Worm (Caenorhabditis elegans) whole organism, late embryonic: ENCODE measurements around the gene tsg-101.

Experiments
- C08G9.2 ChIP-seq: sonication (generic microtip); optimal IDR thresholded peaks from 2 replicates; lab custom pipeline; 2016; ENCODE audit warnings: mild to moderate bottlenecking, missing genetic modification characterization, moderate library complexity, missing compliant biosample characterization
- F13H6.1 ChIP-seq: sonication (generic microtip); optimal IDR thresholded peaks from 2 replicates; lab custom pipeline; 2016; ENCODE audit warnings: missing genetic modification characterization, missing compliant biosample characterization
- K09A11.1 ChIP-seq: sonication (generic microtip); optimal IDR thresholded peaks from 2 replicates; lab custom pipeline; 2017; ENCODE audit warnings: antibody characterized with exemption, mild to moderate bottlenecking, missing genetic modification characterization, missing compliant biosample characterization; ENCODE audit not compliant: insufficient read depth
- ama-1 ChIP-seq: fragments of 150-350 bp; optimal IDR thresholded peaks from 2 replicates; lab custom pipeline; 2014
- ceh-14 ChIP-seq: sonication (generic microtip); optimal IDR thresholded peaks from 2 replicates; lab custom pipeline; 2016; ENCODE audit warnings: missing genotype, missing genetic modification characterization, missing compliant biosample characterization
- ceh-18 ChIP-seq: sonication (generic microtip); optimal IDR thresholded peaks from 2 replicates; lab custom pipeline; 2016; ENCODE audit warnings: missing genetic modification characterization, missing compliant biosample characterization
- ceh-22 ChIP-seq: sonication (generic microtip); optimal IDR thresholded peaks from 2 replicates; lab custom pipeline; 2017; ENCODE audit warnings: missing biosample characterization, missing genetic modification characterization
- ceh-24 ChIP-seq: sonication (generic microtip); optimal IDR thresholded peaks from 2 replicates; lab custom pipeline; 2016; ENCODE audit warnings: mild to moderate bottlenecking, missing genetic modification characterization, missing compliant biosample characterization
- ceh-30 ChIP-seq: fragments of 150-350 bp; optimal IDR thresholded peaks from 2 replicates; lab custom pipeline; 2014; ENCODE audit warnings: missing biosample characterization, missing genetic modification characterization
- ceh-34 ChIP-seq: sonication (generic microtip); optimal IDR thresholded peaks from 2 replicates; lab custom pipeline; 2016; ENCODE audit warnings: mild to moderate bottlenecking, missing genetic modification characterization, missing compliant biosample characterization
- ceh-45 ChIP-seq: fragments of 200-800 bp; sonication (Bioruptor generic); IDR thresholded peaks from 2 replicates; pipeline ENCODE4 v1.3.6; 2022; ENCODE audit warnings: missing genetic modification reagents, missing genetic modification characterization, missing compliant biosample characterization
- dve-1 ChIP-seq: sonication (generic microtip); optimal IDR thresholded peaks from 2 replicates; lab custom pipeline; 2017; ENCODE audit warnings: antibody characterized with exemption, mild to moderate bottlenecking, missing genetic modification characterization, missing compliant biosample characterization
- elt-2 ChIP-seq: sonication (generic microtip); optimal IDR thresholded peaks from 2 replicates; lab custom pipeline; 2016; ENCODE audit warnings: missing genetic modification reagents, missing genetic modification characterization, missing compliant biosample characterization
- ets-4 ChIP-seq: sonication (generic microtip); optimal IDR thresholded peaks from 2 replicates; lab custom pipeline; 2016; ENCODE audit warnings: missing genetic modification characterization, missing compliant biosample characterization
- fax-1 ChIP-seq: sonication (generic microtip); optimal IDR thresholded peaks from 2 replicates; lab custom pipeline; 2016; ENCODE audit warnings: missing genotype, missing genetic modification characterization, missing compliant biosample characterization
- fkh-10 ChIP-seq: fragments of 150-350 bp; optimal IDR thresholded peaks from 2 replicates; lab custom pipeline; 2014; ENCODE audit warnings: missing biosample characterization, missing genetic modification reagents, missing genetic modification characterization
- hlh-30 ChIP-seq: sonication (generic microtip); optimal IDR thresholded peaks from 2 replicates; lab custom pipeline; 2017; ENCODE audit warnings: antibody characterized with exemption, missing genetic modification characterization, missing compliant biosample characterization; ENCODE audit not compliant: insufficient read depth
- lin-11 ChIP-seq: fragments of 200-800 bp; sonication (Bioruptor generic); optimal IDR thresholded peaks from 2 replicates; lab custom pipeline; 2018; ENCODE audit warnings: mild to moderate bottlenecking, missing genetic modification characterization, missing compliant biosample characterization
- madf-2 ChIP-seq: sonication (generic microtip); optimal IDR thresholded peaks from 2 replicates; lab custom pipeline; 2017; ENCODE audit warnings: missing genetic modification characterization, missing compliant biosample characterization
- nfya-1 ChIP-seq: sonication (generic microtip); optimal IDR thresholded peaks from 2 replicates; lab custom pipeline; 2017; ENCODE audit warnings: missing genetic modification characterization, mild to moderate bottlenecking, missing compliant biosample characterization, antibody characterized with exemption, moderate library complexity
- odd-2 ChIP-seq: sonication (generic microtip); optimal IDR thresholded peaks from 2 replicates; lab custom pipeline; 2017; ENCODE audit warnings: antibody characterized with exemption, mild to moderate bottlenecking, missing genetic modification characterization, missing compliant biosample characterization
- pag-3 ChIP-seq: sonication (generic microtip); optimal IDR thresholded peaks from 2 replicates; lab custom pipeline; 2016; ENCODE audit warnings: missing compliant biosample characterization, missing genetic modification characterization, borderline replicate concordance
- pat-9 ChIP-seq: fragments of 200-800 bp; sonication (Bioruptor generic); optimal IDR thresholded peaks from 2 replicates; lab custom pipeline; 2018; ENCODE audit warnings: mild to moderate bottlenecking, missing genetic modification characterization, moderate library complexity, missing compliant biosample characterization
- pax-1 ChIP-seq: fragments of 150-350 bp; optimal IDR thresholded peaks from 2 replicates; lab custom pipeline; 2014; ENCODE audit warnings: missing biosample characterization, missing genetic modification characterization
- pha-4 ChIP-seq: fragments of 150-350 bp; optimal IDR thresholded peaks from 2 replicates; lab custom pipeline; 2018; ENCODE audit warnings: missing biosample characterization, missing genetic modification reagents, missing genetic modification characterization
- pqm-1 ChIP-seq: sonication (generic microtip); optimal IDR thresholded peaks from 2 replicates; lab custom pipeline; 2016; ENCODE audit warnings: missing genetic modification characterization, missing compliant biosample characterization
- rnt-1 ChIP-seq: sonication (generic microtip); optimal IDR thresholded peaks from 2 replicates; lab custom pipeline; 2016; ENCODE audit warnings: missing genetic modification characterization, missing compliant biosample characterization
- tbx-2 ChIP-seq: sonication (generic microtip); optimal IDR thresholded peaks from 2 replicates; lab custom pipeline; 2016; ENCODE audit warnings: missing genetic modification characterization, missing compliant biosample characterization
- tbx-7 ChIP-seq: sonication (generic microtip); optimal IDR thresholded peaks from 2 replicates; lab custom pipeline; 2016; ENCODE audit warnings: missing genotype, missing genetic modification characterization, missing compliant biosample characterization
- ttx-3 ChIP-seq: sonication (generic microtip); optimal IDR thresholded peaks from 2 replicates; lab custom pipeline; 2016; ENCODE audit warnings: missing genetic modification reagents, missing genetic modification characterization, missing compliant biosample characterization
- unc-42 ChIP-seq: sonication (generic microtip); optimal IDR thresholded peaks from 2 replicates; lab custom pipeline; 2016; ENCODE audit warnings: missing genotype, missing genetic modification characterization, missing compliant biosample characterization
- unc-55 ChIP-seq: sonication (generic microtip); optimal IDR thresholded peaks from 2 replicates; lab custom pipeline; 2017; ENCODE audit warnings: missing biosample characterization, missing genetic modification reagents, missing genetic modification characterization
- unc-86 ChIP-seq: sonication (generic microtip); optimal IDR thresholded peaks from 2 replicates; lab custom pipeline; 2016; ENCODE audit warnings: missing genetic modification characterization, missing compliant biosample characterization
- ztf-16 ChIP-seq: sonication (generic microtip); optimal IDR thresholded peaks from 2 replicates; lab custom pipeline; 2017; ENCODE audit warnings: missing genetic modification characterization, missing compliant biosample characterization

tsg-101 gene

DNA sequence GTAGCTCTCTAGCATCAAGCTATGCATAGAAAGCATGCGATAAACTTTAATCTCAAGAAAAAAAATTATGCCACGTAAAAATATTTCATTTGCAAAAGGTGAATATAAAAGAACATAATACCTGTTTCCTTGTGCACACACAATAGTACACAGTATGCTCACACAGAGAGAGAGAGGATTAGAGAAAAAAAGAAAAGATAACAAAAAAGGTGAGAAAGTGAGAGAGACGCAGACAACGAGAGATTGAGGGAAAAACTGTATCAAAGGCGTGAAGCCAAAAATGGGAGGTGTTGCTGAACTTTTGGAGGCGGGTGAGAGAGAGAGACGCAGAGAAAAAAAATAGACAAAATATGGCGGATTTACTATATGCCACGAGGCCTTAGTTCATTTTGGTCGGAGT, 33.9 kb upstream of the tsg-101 start:
- no peak for TF ChIP-seq ama-1 (lab: Kevin White, UChicago)
- TF ChIP-seq pqm-1 = peak; percentile 6
- TF ChIP-seq unc-55 (GFP tag; lab: Kevin White, UChicago) = no peak
- TF ChIP-seq ttx-3 = no peak
- TF ChIP-seq elt-2 (tag; lab: Kevin White, UChicago) = peak; percentile 38
- TF ChIP-seq unc-86 = no peak
- TF ChIP-seq tbx-2 (tag; lab: Kevin White, UChicago) = peak; percentile 26
- no peak for TF ChIP-seq pha-4
- no peak for TF ChIP-seq dve-1
- TF ChIP-seq, all 69 proteins: peak for 3

DNA sequence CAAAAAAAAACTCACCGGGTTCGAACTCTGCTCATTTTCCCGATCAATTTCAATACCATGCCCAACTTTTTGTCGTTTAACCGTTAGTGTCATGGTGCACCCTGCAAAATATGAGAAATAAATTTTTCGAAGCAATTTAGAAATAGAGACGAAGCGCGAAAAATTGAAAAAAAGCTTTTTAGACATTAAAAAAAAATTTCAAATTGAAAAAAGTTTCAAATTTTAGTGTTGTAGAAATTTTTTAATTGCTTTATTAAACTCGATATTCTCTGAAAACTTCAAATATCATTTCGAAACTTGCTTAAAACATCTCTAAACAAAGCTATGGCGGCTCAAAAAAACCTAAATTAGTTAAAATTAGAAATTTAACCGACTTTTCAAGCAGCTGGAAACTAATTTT, 33.1 kb upstream of the tsg-101 start, which contains the start of gene nstp-6:
Gene nstp-6 (minus strand): TSS at position 101 of the 400 bp plus-strand sequence.
- TF ChIP-seq pat-9 (tag; lab: Kevin White, UChicago) (no peak), tbx-7 (no peak), ceh-24 (tag; lab: Kevin White, UChicago) (no peak)

DNA sequence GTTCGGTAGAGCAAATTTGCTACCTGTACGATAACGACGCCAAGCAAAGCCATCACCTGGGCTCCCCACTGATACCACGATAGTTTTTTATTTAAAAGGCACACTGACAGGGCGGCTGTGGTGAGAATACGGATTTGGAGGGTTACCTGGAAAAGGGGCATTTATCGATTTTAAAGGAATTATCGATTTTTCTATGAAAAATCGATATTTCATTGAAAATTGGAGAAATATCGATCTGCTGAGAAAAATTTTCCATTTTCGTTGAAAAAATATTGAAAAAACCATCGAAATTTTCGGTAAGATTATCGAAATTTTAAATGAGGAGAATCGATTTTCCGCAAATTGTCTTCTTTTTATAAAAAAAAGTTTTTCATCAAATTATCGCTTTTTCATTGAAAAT, 30.7 kb upstream of the tsg-101 start:
- TF ChIP-seq fax-1 (tag; lab: Kevin White, UChicago) (no peak), ceh-34 (tag; lab: Kevin White, UChicago) (no peak), elt-2 (tag; lab: Kevin White, UChicago) (no peak), nfya-1 (tag; lab: Kevin White, UChicago) (no peak)

DNA sequence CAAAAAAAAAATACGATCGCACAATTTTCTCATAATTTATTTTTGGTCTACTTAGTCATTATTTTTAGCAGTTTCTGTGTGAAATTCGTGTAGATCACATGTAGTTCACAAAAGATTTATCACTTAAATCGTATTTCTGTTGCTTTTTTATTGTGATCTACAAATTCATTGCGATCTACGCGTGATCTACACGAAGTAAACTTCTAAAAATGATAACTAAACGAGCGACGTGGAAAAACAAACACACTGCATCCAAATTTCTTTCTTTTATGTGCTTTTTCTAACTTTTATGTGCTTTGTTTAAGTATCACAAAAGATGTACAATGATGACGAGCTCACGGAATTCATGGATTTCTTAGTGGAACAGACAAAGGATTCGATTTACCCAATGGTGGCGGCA, 25.5 kb upstream of the tsg-101 start, which contains the start of gene B0212.3:
Gene B0212.3 (plus strand): TSS at position 301 of the 400 bp plus-strand sequence.
- no peak for TF ChIP-seq odd-2 (tag; lab: Kevin White, UChicago)
- no peak for TF ChIP-seq fkh-10
- no peak for TF ChIP-seq ets-4 (tag; lab: Kevin White, UChicago)
- TF ChIP-seq F13H6.1 (tag; lab: Kevin White, UChicago) = no peak
- no peak for TF ChIP-seq ceh-30 (tag; lab: Kevin White, UChicago)
- no peak for TF ChIP-seq ceh-18 (tag; lab: Kevin White, UChicago)
- TF ChIP-seq pax-1 (tag; lab: Kevin White, UChicago) = no peak
- TF ChIP-seq rnt-1 (tag; lab: Kevin White, UChicago) = no peak
- TF ChIP-seq K09A11.1 (tag; lab: Kevin White, UChicago) = no peak

DNA sequence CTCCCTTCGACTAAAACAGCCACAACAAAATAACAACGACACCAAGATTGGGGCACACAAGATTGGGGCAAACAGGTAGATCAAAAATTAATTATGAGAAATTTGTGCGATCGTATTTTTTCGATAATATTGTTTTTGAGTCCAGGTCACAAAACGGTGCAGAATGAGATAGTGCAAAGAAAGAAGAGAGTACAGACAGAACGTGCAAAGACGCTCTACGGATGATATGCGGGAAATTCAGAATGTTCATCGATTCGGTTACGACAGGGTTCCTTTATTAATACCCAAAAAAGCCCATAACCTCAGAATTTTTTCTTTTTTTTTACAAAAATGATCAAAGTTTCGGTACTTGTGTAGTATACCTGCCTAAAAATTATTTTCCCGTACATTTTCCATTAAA, 24.9 kb upstream of the tsg-101 start:
- TF ChIP-seq ceh-22 (no peak), pag-3 (tag; lab: Kevin White, UChicago) (no peak), ceh-14 (tag; lab: Kevin White, UChicago) (no peak), ceh-34 (tag; lab: Kevin White, UChicago) (no peak), unc-86 (no peak), C08G9.2 (tag; lab: Kevin White, UChicago) (no peak), hlh-30 (tag; lab: Kevin White, UChicago) (no peak), rnt-1 (tag; lab: Kevin White, UChicago) (no peak), elt-2 (tag; lab: Kevin White, UChicago) (no peak), madf-2 (tag; lab: Kevin White, UChicago) (no peak), odd-2 (tag; lab: Kevin White, UChicago) (no peak), lin-11 (tag; lab: Kevin White, UChicago) (no peak), ceh-18 (tag; lab: Kevin White, UChicago) (no peak), ztf-16 (tag; lab: Kevin White, UChicago) (no peak), ceh-45 (GFP tag; lab: Robert Waterston, UW) (no peak), unc-42 (tag; lab: Kevin White, UChicago) (no peak)
